Worm (Caenorhabditis elegans) whole organism, mixed stage, embryonic: Measurements from ENCODE around the gene enpp-1.
A peak's percentile ranks its signal among the peaks of the same experiment; 100 is the strongest.

Experiments
- M03D4.4 ChIP-seq: sonication (generic microtip); optimal IDR thresholded peaks from 2 replicates; lab custom pipeline; 2017; ENCODE audit warnings: mild to moderate bottlenecking, missing genetic modification characterization, missing compliant biosample characterization
- bed-3 ChIP-seq: fragments of 200-800 bp; sonication (Bioruptor generic); optimal IDR thresholded peaks from 3 replicates; lab custom pipeline; 2018; ENCODE audit warnings: mild to moderate bottlenecking, missing genetic modification characterization, moderate library complexity, missing compliant biosample characterization
- blmp-1 ChIP-seq: fragments of 150-350 bp; optimal IDR thresholded peaks from 2 replicates; lab custom pipeline; 2014; ENCODE audit warnings: missing biosample characterization, missing genetic modification characterization
- ceh-43 ChIP-seq: fragments of 200-800 bp; sonication (Bioruptor generic); optimal IDR thresholded peaks from 2 replicates; lab custom pipeline; 2018; ENCODE audit warnings: mild to moderate bottlenecking, missing genetic modification characterization, moderate library complexity, missing compliant biosample characterization
- ceh-83 ChIP-seq: fragments of 200-800 bp; sonication (Bioruptor generic); optimal IDR thresholded peaks from 2 replicates; lab custom pipeline; 2018; ENCODE audit warnings: mild to moderate bottlenecking, missing genetic modification characterization, missing compliant biosample characterization
- ces-1 ChIP-seq: fragments of 150-350 bp; optimal IDR thresholded peaks from 2 replicates; lab custom pipeline; 2014; ENCODE audit warnings: missing biosample characterization, missing genetic modification reagents, missing genetic modification characterization
- cnd-1 ChIP-seq: fragments of 200-800 bp; sonication (Bioruptor generic); optimal IDR thresholded peaks from 2 replicates; lab custom pipeline; 2018; ENCODE audit warnings: mild to moderate bottlenecking, missing genetic modification characterization, missing compliant biosample characterization
- drap-1 ChIP-seq: fragments of 200-800 bp; sonication (Bioruptor generic); optimal IDR thresholded peaks from 3 replicates; lab custom pipeline; 2018; ENCODE audit warnings: mild to moderate bottlenecking, missing genetic modification characterization, missing compliant biosample characterization
- elt-1 ChIP-seq: sonication (generic microtip); optimal IDR thresholded peaks from 2 replicates; lab custom pipeline; 2017; ENCODE audit warnings: missing genetic modification characterization, mild to moderate bottlenecking, missing compliant biosample characterization, antibody characterized with exemption, moderate library complexity, borderline replicate concordance; ENCODE audit not compliant: insufficient read depth
- flh-1 ChIP-seq: fragments of 200-800 bp; sonication (Bioruptor generic); optimal IDR thresholded peaks from 2 replicates; lab custom pipeline; 2018; ENCODE audit warnings: mild to moderate bottlenecking, missing genetic modification characterization, moderate library complexity, missing compliant biosample characterization
- ham-2 ChIP-seq: fragments of 200-800 bp; sonication (Bioruptor generic); optimal IDR thresholded peaks from 2 replicates; lab custom pipeline; 2018; ENCODE audit warnings: mild to moderate bottlenecking, missing genetic modification characterization, missing compliant biosample characterization
- lin-13 ChIP-seq: fragments of 150-350 bp; optimal IDR thresholded peaks from 2 replicates; lab custom pipeline; 2014; ENCODE audit warnings: missing biosample characterization, missing genetic modification characterization
- lin-32 ChIP-seq: fragments of 200-800 bp; sonication (Bioruptor generic); optimal IDR thresholded peaks from 2 replicates; lab custom pipeline; 2018; ENCODE audit warnings: mild to moderate bottlenecking, missing genetic modification characterization, missing compliant biosample characterization
- mab-5 ChIP-seq: fragments of 150-350 bp; optimal IDR thresholded peaks from 2 replicates; lab custom pipeline; 2014; ENCODE audit warnings: missing biosample characterization, missing genetic modification characterization
- nhr-12 ChIP-seq: fragments of 150-350 bp; optimal IDR thresholded peaks from 2 replicates; lab custom pipeline; 2014; ENCODE audit warnings: missing biosample characterization, missing genetic modification characterization
- nhr-2 ChIP-seq: fragments of 150-350 bp; optimal IDR thresholded peaks from 2 replicates; lab custom pipeline; 2014; ENCODE audit warnings: missing biosample characterization, missing genetic modification characterization
- nhr-237 ChIP-seq: fragments of 150-350 bp; optimal IDR thresholded peaks from 2 replicates; lab custom pipeline; 2014; ENCODE audit warnings: missing biosample characterization, missing genetic modification characterization
- nhr-28 ChIP-seq: fragments of 150-350 bp; optimal IDR thresholded peaks from 2 replicates; lab custom pipeline; 2014; ENCODE audit warnings: missing biosample characterization, missing genetic modification characterization
- snpc-4 ChIP-seq: fragments of 150-350 bp; optimal IDR thresholded peaks from 2 replicates; lab custom pipeline; 2014; ENCODE audit warnings: missing biosample characterization, missing genetic modification characterization
- tbx-8 ChIP-seq: fragments of 200-800 bp; sonication (Bioruptor generic); optimal IDR thresholded peaks from 2 replicates; lab custom pipeline; 2018; ENCODE audit warnings: mild to moderate bottlenecking, missing genetic modification characterization, moderate library complexity, missing compliant biosample characterization
- unc-120 ChIP-seq: sonication (generic microtip); optimal IDR thresholded peaks from 2 replicates; lab custom pipeline; 2017; ENCODE audit warnings: missing genetic modification characterization, missing compliant biosample characterization; ENCODE audit not compliant: poor library complexity, severe bottlenecking
- unc-39 ChIP-seq: fragments of 150-350 bp; optimal IDR thresholded peaks from 2 replicates; lab custom pipeline; 2014; ENCODE audit warnings: missing biosample characterization, missing genetic modification characterization
- zip-8 ChIP-seq: fragments of 150-350 bp; optimal IDR thresholded peaks from 2 replicates; lab custom pipeline; 2014; ENCODE audit warnings: missing biosample characterization, missing genetic modification characterization

Gene enpp-1

DNA sequence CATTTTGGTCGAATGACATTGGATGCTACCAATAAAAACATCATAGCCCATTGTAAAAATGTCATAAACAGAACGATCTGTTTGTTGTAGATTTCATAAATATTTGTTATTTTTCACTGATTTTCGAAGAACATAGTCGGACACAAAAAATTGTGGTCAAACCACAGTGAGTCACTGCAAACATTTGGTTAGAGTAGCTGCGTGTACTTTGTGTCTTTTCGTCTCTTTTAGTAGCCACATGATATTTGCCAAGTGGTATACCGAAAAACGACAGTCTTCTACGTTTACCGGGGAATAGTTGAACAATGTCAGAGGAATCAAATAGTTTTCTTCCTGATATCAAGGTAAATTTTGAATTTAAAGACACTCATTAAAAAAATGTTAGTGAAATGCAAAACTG lies 39.5 kb upstream of the enpp-1 start, which contains the start of gene nhr-206:
TSS of gene nhr-206 (plus strand) at position 248 of the 400 bp plus-strand sequence.
- TF ChIP-seq nhr-2 (no peak), bed-3 (GFP tag; lab: Kevin White, UChicago) (no peak), snpc-4 (tag; lab: Kevin White, UChicago) (no peak), ceh-43 (no peak), nhr-237 (tag; lab: Kevin White, UChicago) (no peak), ces-1 (GFP tag; lab: Kevin White, UChicago) (no peak), mab-5 (tag; lab: Kevin White, UChicago) (no peak)

DNA sequence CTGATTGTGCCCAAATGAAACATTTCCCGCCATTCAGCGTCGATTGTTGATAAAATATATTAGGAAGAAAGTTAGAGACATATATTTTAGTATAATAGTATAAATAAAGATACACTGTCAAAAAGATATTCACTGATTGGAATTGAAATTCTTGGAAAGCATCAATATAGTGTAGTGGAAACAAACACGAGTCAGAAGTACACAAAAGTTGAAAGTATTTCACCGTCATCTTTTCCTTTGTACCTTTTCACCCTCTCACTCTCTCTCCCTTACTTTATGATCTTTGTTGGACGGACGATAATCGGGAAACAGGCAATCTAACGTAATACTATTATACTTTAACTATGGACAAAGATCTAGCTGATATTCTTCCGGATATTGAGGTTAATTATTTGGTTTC lies 37.2 kb upstream of the enpp-1 start, which contains the start of gene nhr-208:
TSS of gene nhr-208 (plus strand) at position 288 of the 400 bp plus-strand sequence.
- TF ChIP-seq drap-1 (GFP tag; lab: Kevin White, UChicago), result no peak
- no peak for TF ChIP-seq nhr-28 (tag; lab: Kevin White, UChicago)
- TF ChIP-seq elt-1 (tag; lab: Kevin White, UChicago), result peak; percentile 42
- TF ChIP-seq lin-32 (GFP tag; lab: Kevin White, UChicago), result no peak
- no peak for TF ChIP-seq flh-1 (GFP tag; lab: Kevin White, UChicago)

DNA sequence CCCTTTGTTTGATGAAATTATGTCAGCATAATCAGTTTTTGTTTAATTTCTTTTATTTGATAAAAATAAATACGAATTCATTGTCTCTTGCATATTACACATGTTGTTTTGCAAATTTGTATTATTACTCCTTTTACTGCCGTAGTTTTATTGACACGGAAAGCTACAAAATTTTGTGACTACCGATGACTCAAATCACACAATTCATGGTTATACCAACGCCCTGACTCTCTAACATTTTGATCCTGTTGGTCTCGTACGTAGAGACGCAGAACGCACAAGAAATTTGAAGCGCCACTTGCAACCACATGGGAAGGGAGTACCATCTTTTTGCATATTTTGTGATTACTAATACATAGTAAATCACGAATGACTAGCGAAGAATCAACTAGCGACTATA lies 35.4 kb upstream of the enpp-1 start, which contains the start of gene nhr-207:
TSS of gene nhr-207 (plus strand) at position 282 of the 400 bp plus-strand sequence.
- TF ChIP-seq ces-1 (GFP tag; lab: Kevin White, UChicago) (peak; percentile 28), nhr-28 (tag; lab: Kevin White, UChicago) (no peak)

DNA sequence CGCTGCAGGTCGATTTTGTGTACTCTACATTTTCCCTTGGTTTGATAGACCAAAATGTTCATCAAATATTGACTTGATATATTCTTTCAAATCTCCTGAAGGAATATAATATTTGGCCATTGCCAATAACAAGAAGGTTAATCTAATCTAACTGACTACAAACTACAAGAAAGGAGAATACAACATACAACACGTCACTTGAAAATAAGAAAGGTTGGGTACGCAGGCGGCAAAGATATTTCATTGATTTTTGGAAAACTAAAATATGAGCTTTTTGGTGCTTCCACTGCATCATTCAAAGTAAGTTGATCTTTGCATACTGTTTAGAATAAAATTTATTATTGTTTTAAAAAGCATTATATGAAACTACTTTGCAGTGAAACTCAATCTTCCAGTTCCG lies 33.1 kb upstream of the enpp-1 start, which contains the start of gene nhr-209:
TSS of gene nhr-209 (plus strand) at position 27 of the 400 bp plus-strand sequence.
- no peak for TF ChIP-seq lin-13 (tag; lab: Kevin White, UChicago)
- no peak for TF ChIP-seq M03D4.4 (tag; lab: Kevin White, UChicago)
- TF ChIP-seq unc-120 (tag; lab: Kevin White, UChicago), result no peak
- TF ChIP-seq unc-39 (tag; lab: Kevin White, UChicago), result no peak
- TF ChIP-seq ceh-83, result no peak
- no peak for TF ChIP-seq tbx-8 (GFP tag; lab: Kevin White, UChicago)
- TF ChIP-seq blmp-1 (tag; lab: Kevin White, UChicago), result no peak
- TF ChIP-seq nhr-237 (tag; lab: Kevin White, UChicago), result no peak
- TF ChIP-seq, all 35 proteins: peak for 0

DNA sequence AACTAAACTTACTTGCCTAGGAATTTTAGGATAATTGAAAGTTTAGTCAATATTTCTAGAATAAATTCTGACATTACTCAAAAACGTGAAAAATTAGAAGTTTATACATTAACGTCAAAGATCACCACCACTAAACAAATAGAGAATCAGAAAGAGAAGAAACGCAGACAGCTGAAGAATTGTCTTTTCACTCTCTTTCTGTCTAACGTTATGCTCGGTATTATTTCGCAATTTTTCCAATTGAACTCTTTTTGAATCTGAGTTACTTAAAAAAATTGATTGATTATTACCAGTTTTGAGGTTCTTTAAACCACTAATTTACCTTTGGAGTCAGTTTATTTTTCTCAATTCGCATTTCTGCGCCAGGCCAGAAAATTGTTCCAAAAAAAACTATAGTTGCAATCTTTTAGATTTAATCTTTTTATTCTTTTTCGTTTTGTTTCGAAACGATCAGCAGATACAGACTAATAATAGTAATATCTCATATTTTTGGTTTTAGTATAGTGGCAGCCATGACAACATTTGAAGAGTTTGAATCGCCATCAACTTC lies 30.4 kb upstream of the enpp-1 start, which contains the start of gene nhr-154:
TSS of gene nhr-154 (plus strand) at position 500 of the 550 bp plus-strand sequence.
- peak; percentile 27 for TF ChIP-seq nhr-237 (tag; lab: Kevin White, UChicago)
- TF ChIP-seq elt-1 (tag; lab: Kevin White, UChicago), result no peak

DNA sequence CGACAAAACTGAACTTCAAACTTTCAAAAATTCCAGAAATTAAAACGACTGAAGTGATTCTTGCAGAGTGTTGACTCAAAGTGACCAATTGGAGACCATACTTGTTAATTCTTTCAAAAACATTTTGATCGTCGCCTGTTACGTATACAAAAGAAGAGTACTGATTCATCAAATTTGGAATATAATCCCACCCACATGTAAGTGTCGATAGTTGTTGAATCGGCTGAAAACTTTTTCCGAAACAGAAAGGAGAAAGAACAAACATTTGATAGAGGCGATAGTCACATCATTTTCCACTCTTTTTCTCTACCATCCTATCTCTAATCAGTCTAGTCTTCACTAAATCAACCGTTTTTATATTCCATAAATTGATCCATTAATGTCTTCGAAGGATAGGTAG lies 27.3 kb upstream of the enpp-1 start, which contains the start of gene nhr-153:
TSS of gene nhr-153 (plus strand) at position 301 of the 400 bp plus-strand sequence.
- TF ChIP-seq nhr-12 (tag; lab: Kevin White, UChicago), result no peak
- no peak for TF ChIP-seq ces-1 (GFP tag; lab: Kevin White, UChicago)
- TF ChIP-seq bed-3 (GFP tag; lab: Kevin White, UChicago), result no peak
- TF ChIP-seq cnd-1 (tag; lab: Kevin White, UChicago), result no peak
- TF ChIP-seq flh-1 (GFP tag; lab: Kevin White, UChicago), result no peak

DNA sequence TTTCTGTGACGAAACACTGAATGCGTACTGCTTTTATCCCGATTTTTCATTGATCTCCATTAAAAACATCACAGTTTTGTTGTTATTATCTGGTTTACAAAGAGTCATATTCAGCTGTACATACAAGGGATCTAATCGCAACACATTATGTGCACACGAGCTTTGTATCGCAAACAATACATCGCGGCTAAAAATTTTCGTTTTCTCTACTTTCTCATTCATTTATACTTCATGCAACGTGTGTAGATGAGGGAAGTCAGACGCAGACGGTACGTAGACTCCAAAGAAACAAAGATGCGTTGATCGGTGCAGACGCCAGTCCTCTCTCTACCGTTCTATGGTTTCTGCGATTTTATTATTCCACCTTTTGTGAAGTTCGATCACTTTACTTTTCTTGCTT lies 24.4 kb upstream of the enpp-1 start, which contains the start of gene nhr-136:
TSS of gene nhr-136 (plus strand) at position 301 of the 400 bp plus-strand sequence.
- TF ChIP-seq nhr-2, result no peak
- TF ChIP-seq ham-2 (GFP tag; lab: Kevin White, UChicago), result peak; percentile 9

DNA sequence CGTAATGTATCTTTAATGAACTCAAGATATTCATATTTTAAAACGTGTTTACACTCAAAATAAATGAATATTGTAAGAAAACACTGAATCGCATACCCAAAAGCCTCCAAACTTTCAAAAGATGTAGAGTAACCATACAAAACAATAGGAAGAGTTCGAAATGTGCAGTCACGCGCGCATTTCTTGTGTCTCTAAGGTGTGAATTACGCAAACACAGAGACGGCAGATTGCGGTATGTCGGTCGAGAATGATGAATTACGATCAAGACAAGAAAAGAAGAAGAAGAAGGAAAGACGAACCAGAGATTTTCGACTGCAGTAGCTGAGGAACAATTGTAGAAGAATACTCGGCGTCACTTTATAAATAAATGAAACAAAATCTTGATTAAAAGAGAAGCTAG lies 19.8 kb upstream of the enpp-1 start, which contains the start of gene lhpp-1:
TSS of gene lhpp-1 (minus strand) at position 354 of the 400 bp plus-strand sequence.
- TF ChIP-seq lin-32 (GFP tag; lab: Kevin White, UChicago) (no peak), zip-8 (peak; percentile 47)
